Worm (Caenorhabditis elegans): ENCODE measurements around the gene F22F1.3.

ce11 chrX:8205919-8206318 is 43.0 kb upstream of the F22F1.3 start:
- TF ChIP-seq sea-2 (GFP tag; optimal IDR thresholded peaks at IDR 0.05): no peak
- TF ChIP-seq fkh-10 (GFP tag; optimal IDR thresholded peaks at IDR 0.05): no peak
- no peak for TF ChIP-seq ama-1 (optimal IDR thresholded peaks at IDR 0.05)
- TF ChIP-seq nhr-67 (tag; optimal IDR thresholded peaks at IDR 0.05): no peak
- no peak for TF ChIP-seq ztf-4 (tag; optimal IDR thresholded peaks at IDR 0.05)
